Fruit fly (Drosophila melanogaster): ENCODE results near the gene ScsbetaA.
A peak's percentile ranks its signal among the peaks of the same experiment; 100 is the strongest.

Gene ScsbetaA

dm6 chr3R:8930165-8931063 lies 8.1 kb upstream of the ScsbetaA start:
- TF ChIP-seq CG5204 (GFP tag; optimal IDR thresholded peaks at IDR 0.05) (no peak), CG33017 (tag; optimal IDR thresholded peaks at IDR 0.05) (peak; percentile 10), CG14711 (tag; optimal IDR thresholded peaks at IDR 0.05) (peak; percentile 20), ovo (GFP tag; optimal IDR thresholded peaks at IDR 0.05) (no peak), tj (GFP tag; optimal IDR thresholded peaks at IDR 0.05) (no peak), pad (GFP tag; optimal IDR thresholded peaks at IDR 0.05) (no peak), CG7045 (GFP tag; optimal IDR thresholded peaks at IDR 0.05) (no peak), CG12768 (GFP tag; optimal IDR thresholded peaks at IDR 0.05) (no peak), bab1 (GFP tag; optimal IDR thresholded peaks at IDR 0.05) (peak; percentile 75), cnc (optimal IDR thresholded peaks at IDR 0.05) (no peak), kay (GFP tag; ENCODE audit: borderline replicate concordance) (no peak), Crg-1 (GFP tag; optimal IDR thresholded peaks at IDR 0.05) (no peak), CG1620 (GFP tag; optimal IDR thresholded peaks at IDR 0.05) (no peak), CG7101 (tag; optimal IDR thresholded peaks at IDR 0.05) (peak; percentile 19)

dm6 chr3R:8931064-8931419 lies 7.5 kb upstream of the ScsbetaA start:
- no peak for TF ChIP-seq Clk (GFP tag; optimal IDR thresholded peaks at IDR 0.05)
- peak; percentile 77 for TF ChIP-seq pad (GFP tag; optimal IDR thresholded peaks at IDR 0.05)

DNA sequence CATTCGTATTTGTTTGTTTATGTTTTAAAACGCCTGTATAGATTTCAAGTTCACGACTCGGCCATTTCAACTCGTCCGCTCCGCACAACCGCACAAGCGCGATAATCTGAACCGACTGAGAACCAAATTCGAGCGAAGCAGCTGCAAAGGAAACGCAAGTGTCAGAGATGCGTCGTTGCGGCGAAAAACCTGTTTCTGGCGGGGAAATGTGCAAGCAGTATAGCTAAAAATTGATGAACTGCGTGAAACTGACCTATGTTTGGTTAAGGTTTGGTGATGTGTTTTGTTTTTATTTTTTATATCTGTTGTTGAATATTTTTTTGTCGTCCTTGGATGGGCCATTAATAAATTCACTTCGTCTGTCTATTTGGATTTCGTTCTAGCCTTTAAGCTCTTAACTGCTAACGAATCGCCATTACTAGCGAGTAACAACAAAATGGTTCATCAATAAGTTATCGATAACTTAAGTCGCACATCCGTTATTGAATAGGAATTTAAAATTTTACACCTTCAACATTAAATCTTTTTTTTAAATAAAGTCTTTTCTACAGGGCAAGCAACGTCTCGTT lies 6.7 kb upstream of the ScsbetaA start, which contains the start of gene pyd:
Gene pyd, minus strand, starts transcription at position 120 of the 569 bp plus-strand sequence.
- TF ChIP-seq bab1 (GFP tag; optimal IDR thresholded peaks at IDR 0.05) (peak; percentile 84), Mnt (GFP tag; optimal IDR thresholded peaks at IDR 0.05) (peak; percentile 61), cnc (optimal IDR thresholded peaks at IDR 0.05) (no peak), CG1620 (GFP tag; optimal IDR thresholded peaks at IDR 0.05) (peak; percentile 47), kay (GFP tag; ENCODE audit: borderline replicate concordance) (peak; percentile 88), toe (GFP tag; optimal IDR thresholded peaks at IDR 0.05) (peak; percentile 75), CG11617 (GFP tag; optimal IDR thresholded peaks at IDR 0.05) (peak; percentile 66), CG5204 (GFP tag; optimal IDR thresholded peaks at IDR 0.05) (peak; percentile 59), tj (GFP tag; optimal IDR thresholded peaks at IDR 0.05) (peak; percentile 61), Crg-1 (GFP tag; optimal IDR thresholded peaks at IDR 0.05) (peak; percentile 74), cic (GFP tag; optimal IDR thresholded peaks at IDR 0.05) (no peak), CG33017 (tag; optimal IDR thresholded peaks at IDR 0.05) (no peak), Clk (GFP tag; optimal IDR thresholded peaks at IDR 0.05) (no peak), CG7101 (tag; optimal IDR thresholded peaks at IDR 0.05) (peak; percentile 68), ovo (GFP tag; optimal IDR thresholded peaks at IDR 0.05) (peak; percentile 54), pad (GFP tag; optimal IDR thresholded peaks at IDR 0.05) (peak; percentile 33), Hr96 (GFP tag; optimal IDR thresholded peaks at IDR 0.05) (peak; percentile 81), CG12768 (GFP tag; optimal IDR thresholded peaks at IDR 0.05) (no peak), CG7045 (GFP tag; optimal IDR thresholded peaks at IDR 0.05) (peak; percentile 47), CG14711 (tag; optimal IDR thresholded peaks at IDR 0.05) (peak; percentile 35)

dm6 chr3R:8932741-8933140 lies 5.8 kb upstream of the ScsbetaA start:
- TF ChIP-seq CG14711 (tag; optimal IDR thresholded peaks at IDR 0.05) = no peak

DNA sequence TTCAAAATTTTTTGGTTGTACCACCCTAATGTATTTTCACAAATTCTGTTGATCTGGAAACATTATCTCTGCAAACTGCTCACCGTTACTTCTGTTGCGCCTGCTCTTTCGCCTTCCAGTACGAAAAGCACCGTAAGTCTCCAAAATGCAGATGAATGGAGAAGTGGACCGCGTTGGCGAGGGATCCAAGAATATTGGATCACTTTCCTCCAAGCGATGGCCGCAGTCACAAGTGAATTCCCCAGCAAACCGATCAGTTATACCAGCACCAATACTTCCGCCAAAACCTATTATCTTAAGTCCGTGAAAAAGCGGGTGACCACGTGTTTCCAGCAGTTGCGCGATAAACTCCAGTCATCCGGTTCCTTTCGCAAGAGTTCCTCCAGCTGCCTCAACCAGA lies 3.6 kb upstream of the ScsbetaA start, which contains the start of gene osk:
Gene osk, plus strand, starts transcription at position 197 of the 400 bp plus-strand sequence.
- TF ChIP-seq pad (GFP tag; optimal IDR thresholded peaks at IDR 0.05) = peak; percentile 96
- TF ChIP-seq ovo (GFP tag; optimal IDR thresholded peaks at IDR 0.05) = peak; percentile 76
- no peak for TF ChIP-seq CG12768 (GFP tag; optimal IDR thresholded peaks at IDR 0.05)

- TF ChIP-seq Crg-1 (GFP tag; optimal IDR thresholded peaks at IDR 0.05) = no peak
- no peak for TF ChIP-seq ovo (GFP tag; optimal IDR thresholded peaks at IDR 0.05)
- no peak for TF ChIP-seq CG7045 (GFP tag; optimal IDR thresholded peaks at IDR 0.05)
- TF ChIP-seq bab1 (GFP tag; optimal IDR thresholded peaks at IDR 0.05) = no peak
- peak; percentile 96 for TF ChIP-seq CG12768 (GFP tag; optimal IDR thresholded peaks at IDR 0.05)
- TF ChIP-seq CG7101 (tag; optimal IDR thresholded peaks at IDR 0.05) = no peak
- TF ChIP-seq CG5204 (GFP tag; optimal IDR thresholded peaks at IDR 0.05) = no peak
- peak; percentile 48 for TF ChIP-seq CG33017 (tag; optimal IDR thresholded peaks at IDR 0.05)
- TF ChIP-seq CG14711 (tag; optimal IDR thresholded peaks at IDR 0.05) = no peak
- TF ChIP-seq cnc (optimal IDR thresholded peaks at IDR 0.05) = no peak
- TF ChIP-seq kay (GFP tag; ENCODE audit: borderline replicate concordance) = peak; percentile 86
- no peak for TF ChIP-seq CG11617 (GFP tag; optimal IDR thresholded peaks at IDR 0.05)
- no peak for TF ChIP-seq tj (GFP tag; optimal IDR thresholded peaks at IDR 0.05)
- peak; percentile 30 for TF ChIP-seq cic (GFP tag; optimal IDR thresholded peaks at IDR 0.05)
- TF ChIP-seq pad (GFP tag; optimal IDR thresholded peaks at IDR 0.05) = no peak
- no peak for TF ChIP-seq Clk (GFP tag; optimal IDR thresholded peaks at IDR 0.05)
- TF ChIP-seq CG1620 (GFP tag; optimal IDR thresholded peaks at IDR 0.05) = no peak
- TF ChIP-seq Hr96 (GFP tag; optimal IDR thresholded peaks at IDR 0.05) = peak; percentile 23
- no peak for TF ChIP-seq Mnt (GFP tag; optimal IDR thresholded peaks at IDR 0.05)
- TF ChIP-seq toe (GFP tag; optimal IDR thresholded peaks at IDR 0.05) = no peak
Measured at dm6 chr3R:8939750-8940149, 1.2 kb downstream of the ScsbetaA start.

Measured in whole organism, adult.